Fruit fly (Drosophila melanogaster) whole organism: ENCODE results near the gene twin.
A peak's percentile ranks its signal among the peaks of the same experiment; 100 is the strongest.

Experiments
- CG8478 ChIP-seq: fragments of >200 bp; optimal IDR thresholded peaks from 2 replicates; lab custom pipeline; 2018; ENCODE audit warnings: inconsistent platforms
- Dll ChIP-seq: fragments of >200 bp; optimal IDR thresholded peaks from 2 replicates; lab custom pipeline; 2017
- EcR ChIP-seq, 2 experiments: fragments of >200 bp; optimal IDR thresholded peaks; 2 replicates each; lab custom pipeline; 2017; ENCODE audit warnings: missing biosample characterization in 2 of 2, missing genetic modification characterization in 2 of 2, missing genetic modification reagents in 2 of 2
- pan ChIP-seq: fragments of >200 bp; optimal IDR thresholded peaks from 2 replicates; lab custom pipeline; 2017
- psq ChIP-seq: fragments of >200 bp; optimal IDR thresholded peaks from 2 replicates; lab custom pipeline; 2017
- usp ChIP-seq: fragments of >200 bp; optimal IDR thresholded peaks from 2 replicates; lab custom pipeline; 2017; ENCODE audit warnings: missing biosample characterization, missing genetic modification characterization, mixed read lengths

Gene twin

DNA sequence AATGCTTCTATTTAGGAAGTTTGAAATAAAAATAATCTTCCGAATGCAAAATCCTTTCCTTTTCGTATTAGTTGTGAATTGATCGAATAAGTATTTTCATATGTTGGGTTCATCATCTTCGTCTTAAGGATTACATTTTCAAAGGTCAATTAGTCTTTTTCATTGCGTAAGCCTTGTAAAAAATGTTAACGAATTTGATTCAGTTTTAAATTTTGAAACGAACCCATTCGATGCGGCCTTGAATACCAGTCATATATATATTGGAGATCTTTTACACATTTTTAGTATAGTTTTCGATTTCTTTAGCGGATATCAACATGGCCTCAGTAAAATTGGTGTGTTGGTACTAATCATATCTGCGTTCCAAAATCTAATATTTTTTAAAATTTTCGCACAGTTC lies 6.9 kb upstream of the twin start, which contains the start of gene Acp95EF:
Acp95EF (plus strand) TSS at position 301 of the 400 bp plus-strand sequence.
- TF ChIP-seq usp (GFP tag; lab: Kevin White, UChicago) = no peak

DNA sequence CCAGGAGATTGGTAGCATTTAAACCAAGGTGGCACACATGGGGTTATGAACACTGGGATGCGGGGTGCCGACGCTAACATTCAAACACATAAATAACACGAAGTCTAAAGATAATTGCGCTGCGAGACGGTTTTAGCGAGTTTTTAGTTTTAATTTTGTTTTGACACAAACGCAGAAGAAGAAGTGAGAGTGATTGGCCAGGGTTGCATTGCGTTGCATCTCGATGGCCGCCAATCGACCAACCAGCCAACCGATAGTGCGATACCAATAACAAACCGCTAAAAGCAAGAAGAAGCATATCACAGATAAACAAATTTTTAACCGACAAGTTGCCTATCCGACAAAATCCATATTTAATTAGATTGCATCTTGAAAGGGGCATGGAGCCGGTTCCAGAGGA lies 5.0 kb upstream of the twin start, which contains the start of the genes Spps and CG13609:
Spps (minus strand) TSS at position 191 of the 400 bp plus-strand sequence.
CG13609 (plus strand) TSS at position 280 of the 400 bp plus-strand sequence.
- TF ChIP-seq usp (GFP tag; lab: Kevin White, UChicago) (no peak), Dll (lab: Kevin White, UChicago) (no peak), EcR (GFP tag; optimal IDR thresholded peaks at IDR 0.05; lab: Kevin White, UChicago) (no peak)

DNA sequence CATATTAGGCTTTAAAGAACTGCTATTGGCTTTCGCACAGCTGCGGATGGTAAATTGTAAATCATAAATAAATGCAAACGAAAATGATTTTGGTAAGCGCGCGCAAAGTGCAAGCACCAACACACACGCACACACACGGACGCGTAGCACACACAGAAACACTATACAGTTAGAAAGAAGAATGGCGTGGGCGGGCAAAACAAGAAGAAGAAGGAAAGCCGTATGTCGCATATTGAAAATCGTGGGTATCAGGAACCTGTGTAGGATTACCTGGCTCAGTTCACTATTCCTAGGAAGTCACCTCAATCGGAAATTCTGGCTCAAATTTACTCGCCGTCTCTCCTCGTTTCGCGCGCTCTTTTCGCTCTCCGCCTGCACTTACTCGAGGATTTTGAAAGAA lies 920 bp downstream of the twin start, which contains the start of gene cav:
cav (plus strand) TSS at position 259 of the 400 bp plus-strand sequence.
- no peak for TF ChIP-seq psq (lab: Kevin White, UChicago)
- TF ChIP-seq EcR (GFP tag; optimal IDR thresholded peaks at IDR 0.05; lab: Kevin White, UChicago) = no peak

DNA sequence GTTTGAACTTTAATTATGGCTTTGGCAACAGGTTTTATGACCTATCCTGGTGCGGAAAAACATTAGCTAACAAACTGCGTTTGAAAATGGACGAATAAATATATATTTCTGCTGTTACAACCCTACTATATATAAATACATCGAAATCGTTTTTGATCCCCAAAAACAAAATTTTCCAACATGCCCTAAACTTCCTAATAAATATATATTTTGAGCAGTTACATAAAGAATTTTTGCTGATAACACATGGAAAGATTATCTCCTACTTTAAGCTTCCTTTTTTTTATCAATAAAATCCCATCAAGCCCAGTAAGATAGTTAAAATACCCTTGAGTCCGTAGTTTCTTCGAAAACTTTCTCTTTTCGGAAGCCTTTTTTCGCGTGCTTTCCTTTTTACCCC lies 2.7 kb downstream of the twin start:
- TF ChIP-seq EcR (GFP tag; optimal IDR thresholded peaks at IDR 0.05; lab: Kevin White, UChicago) (no peak), usp (GFP tag; lab: Kevin White, UChicago) (no peak), pan (lab: Kevin White, UChicago) (no peak), Dll (lab: Kevin White, UChicago) (no peak), CG8478 (lab: Kevin White, UChicago) (no peak), psq (lab: Kevin White, UChicago) (no peak)

DNA sequence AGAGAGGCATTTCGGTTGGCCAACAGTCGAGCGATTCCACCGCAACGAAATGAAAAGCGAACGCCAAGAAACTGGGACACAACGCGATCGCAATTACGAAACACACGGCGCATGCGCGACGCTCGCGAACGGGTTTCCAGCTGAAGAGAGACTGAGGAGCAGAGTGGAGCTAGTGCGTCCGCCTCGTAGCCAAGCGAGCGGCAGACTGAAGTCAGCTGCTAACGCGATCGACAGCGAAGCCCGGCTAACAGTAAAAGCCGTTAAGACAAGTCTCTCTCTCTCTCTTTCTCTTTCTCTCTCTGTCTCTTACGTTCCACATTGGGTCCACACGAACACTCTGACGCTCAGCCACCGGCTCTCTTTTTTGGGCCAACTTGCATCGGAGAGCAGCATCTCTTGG lies 3.2 kb downstream of the twin start, which contains the start of gene CG17786:
CG17786 (minus strand) TSS at position 154 of the 400 bp plus-strand sequence.
- TF ChIP-seq Dll (lab: Kevin White, UChicago) = peak; percentile 74
- TF ChIP-seq EcR (GFP tag; optimal IDR thresholded peaks at IDR 0.05; lab: Kevin White, UChicago) = no peak

DNA sequence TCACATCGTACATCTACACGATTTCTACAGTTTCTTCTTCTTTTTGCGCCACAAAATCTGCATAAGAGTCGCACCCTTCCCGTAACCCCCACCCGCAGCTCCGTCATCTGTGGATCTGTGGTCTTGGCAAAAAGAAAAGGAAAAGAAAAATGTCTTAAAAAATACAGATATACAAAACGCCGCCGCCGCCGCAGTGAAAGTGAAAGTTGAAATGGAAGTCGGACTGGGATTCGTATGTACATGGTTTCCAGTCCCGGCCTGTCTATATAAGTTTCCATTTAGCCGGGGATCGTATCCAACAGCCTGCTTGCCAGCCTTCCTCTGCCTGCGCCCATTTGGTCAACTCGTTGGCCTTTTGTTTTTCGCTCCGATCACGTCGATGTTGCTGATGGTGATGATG lies 5.7 kb downstream of the twin start:
- no peak for TF ChIP-seq CG8478 (lab: Kevin White, UChicago)
- no peak for TF ChIP-seq usp (GFP tag; lab: Kevin White, UChicago)
- no peak for TF ChIP-seq EcR (GFP tag; optimal IDR thresholded peaks at IDR 0.05; lab: Kevin White, UChicago)
- no peak for TF ChIP-seq Dll (lab: Kevin White, UChicago)
- TF ChIP-seq pan (lab: Kevin White, UChicago) = no peak
- no peak for TF ChIP-seq psq (lab: Kevin White, UChicago)

DNA sequence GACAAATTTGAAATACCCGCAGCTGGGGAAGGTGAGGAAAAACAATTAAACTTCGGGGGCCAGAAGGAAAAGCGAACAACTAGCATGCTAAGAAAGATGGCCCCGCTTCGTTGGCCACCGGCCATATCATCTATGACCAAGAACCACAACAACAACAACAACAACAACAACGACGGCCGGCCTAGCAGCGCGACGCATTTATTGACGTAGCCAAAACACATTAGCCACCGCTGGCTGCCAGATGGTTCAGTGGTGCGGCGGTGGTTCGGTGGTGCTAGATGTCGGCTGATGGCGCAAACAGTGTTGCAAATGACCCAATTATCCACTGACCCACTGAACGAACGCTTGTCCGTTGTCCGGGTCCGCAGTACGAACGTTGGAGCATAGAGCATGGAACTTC lies 8.1 kb downstream of the twin start:
- TF ChIP-seq psq (lab: Kevin White, UChicago) (no peak), EcR (GFP tag; optimal IDR thresholded peaks at IDR 0.05; lab: Kevin White, UChicago) (no peak)

DNA sequence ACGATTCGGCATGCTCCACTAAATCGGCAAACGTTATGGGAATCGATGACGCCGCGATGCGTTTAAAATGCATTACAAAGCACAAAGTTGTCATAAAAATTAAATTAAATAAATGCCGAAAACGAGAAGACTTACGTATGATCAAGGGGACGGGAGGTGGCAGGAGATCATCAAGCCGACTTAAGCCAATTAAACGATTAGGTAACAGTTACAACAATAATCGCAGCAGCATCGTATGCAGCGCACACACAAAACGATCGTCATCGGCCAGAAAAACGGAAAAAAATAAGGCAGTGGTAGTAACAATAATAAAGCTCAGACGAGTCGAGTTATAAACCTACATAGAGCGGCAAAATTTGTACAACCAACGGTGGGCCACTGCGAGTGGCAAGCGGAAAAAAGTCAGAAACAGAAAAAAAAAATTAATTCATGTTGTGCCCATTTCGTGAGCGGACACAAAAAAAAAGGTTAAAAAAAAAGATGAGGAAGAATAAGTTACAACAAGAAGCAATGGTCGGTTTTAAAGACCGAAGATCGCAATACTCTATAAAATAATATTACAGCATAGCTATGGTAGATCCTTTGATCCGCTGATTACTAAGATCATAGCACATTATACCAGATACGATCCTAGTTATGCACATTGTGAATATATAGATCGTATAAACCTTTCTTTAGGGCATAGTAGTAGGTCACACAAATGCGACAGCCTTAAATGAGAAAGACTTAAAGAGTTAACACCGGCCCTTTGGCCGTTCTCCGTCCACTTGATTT lies 15.2 kb downstream of the twin start:
- TF ChIP-seq Dll (lab: Kevin White, UChicago) = no peak
- no peak for TF ChIP-seq pan (lab: Kevin White, UChicago)
- no peak for TF ChIP-seq psq (lab: Kevin White, UChicago)
- no peak for TF ChIP-seq usp (GFP tag; lab: Kevin White, UChicago)
- no peak for TF ChIP-seq EcR (GFP tag; optimal IDR thresholded peaks at IDR 0.05; lab: Kevin White, UChicago)
- TF ChIP-seq CG8478 (lab: Kevin White, UChicago) = no peak

DNA sequence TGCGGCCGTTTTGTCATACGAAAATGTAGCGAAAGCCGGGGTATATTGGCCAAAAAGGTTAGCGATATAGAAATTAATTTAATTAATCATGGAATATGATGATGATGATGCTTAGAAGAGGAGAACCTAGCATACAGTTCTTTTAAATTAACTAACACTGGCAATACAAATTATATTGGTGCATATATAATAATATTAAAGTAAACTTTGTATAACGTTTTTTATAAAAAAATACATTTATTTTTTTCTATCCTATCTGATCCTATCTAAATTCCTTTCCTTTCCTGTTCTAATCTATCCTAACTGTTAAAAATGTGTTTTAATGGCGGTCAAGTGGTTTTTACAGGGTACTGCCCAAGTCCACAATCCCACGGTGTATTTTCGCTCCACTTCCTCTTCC lies 15.8 kb downstream of the twin start:
- TF ChIP-seq CG8478 (lab: Kevin White, UChicago) (no peak), EcR (GFP tag; optimal IDR thresholded peaks at IDR 0.05; lab: Kevin White, UChicago) (no peak), pan (lab: Kevin White, UChicago) (peak; percentile 90), usp (GFP tag; lab: Kevin White, UChicago) (no peak), Dll (lab: Kevin White, UChicago) (no peak)

DNA sequence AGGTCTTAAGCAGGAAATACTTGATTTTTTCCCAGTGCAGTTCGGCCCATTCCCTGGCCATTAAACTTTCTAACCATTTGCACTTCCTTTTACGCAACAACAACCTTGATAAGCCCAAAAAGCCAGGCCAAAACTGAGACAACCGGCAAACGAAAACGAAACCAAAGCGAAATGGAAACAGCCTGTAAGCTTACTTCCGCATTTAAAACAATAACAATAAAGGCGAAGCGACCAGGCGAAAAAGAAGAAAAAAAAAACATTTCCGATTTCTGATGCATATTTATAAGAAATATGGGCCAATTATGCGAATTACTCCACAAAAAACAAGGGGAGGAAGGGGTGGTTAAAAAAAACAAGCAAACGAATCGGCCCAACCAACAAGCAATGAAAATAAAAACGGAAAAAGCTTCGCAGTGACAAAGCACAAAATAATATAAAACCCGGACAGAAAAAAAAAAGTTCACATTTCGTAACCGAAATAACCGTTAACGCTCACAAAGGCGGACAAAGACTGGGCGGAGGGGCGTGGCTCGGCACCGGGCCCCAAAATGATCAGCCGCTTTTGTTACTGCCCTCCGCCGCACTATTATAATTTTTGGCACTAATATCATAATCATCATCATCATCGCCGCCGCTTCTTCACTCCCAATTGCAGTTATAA lies 16.4 kb downstream of the twin start:
- TF ChIP-seq psq (lab: Kevin White, UChicago) (no peak), Dll (lab: Kevin White, UChicago) (peak; percentile 38)

DNA sequence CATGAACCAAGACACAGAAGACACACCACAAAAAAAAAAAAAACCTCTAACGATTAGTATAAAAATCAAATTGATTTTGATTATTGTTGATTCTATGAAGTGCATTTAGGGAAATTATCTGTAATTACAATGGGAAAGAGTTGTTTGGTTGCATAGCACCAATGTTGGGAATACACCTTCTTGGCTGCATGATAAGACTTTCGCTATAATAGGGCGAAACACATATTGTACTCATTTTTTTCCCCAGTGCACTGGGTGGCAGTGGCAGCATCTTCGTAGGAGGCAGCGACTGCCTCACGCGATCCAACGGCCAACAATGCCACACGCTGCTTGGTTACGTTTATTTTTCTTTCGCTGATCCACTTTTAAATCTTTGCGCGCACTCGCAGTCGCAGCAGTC lies 17.7 kb downstream of the twin start:
- TF ChIP-seq Dll (lab: Kevin White, UChicago) (no peak), usp (GFP tag; lab: Kevin White, UChicago) (no peak), psq (lab: Kevin White, UChicago) (no peak)

DNA sequence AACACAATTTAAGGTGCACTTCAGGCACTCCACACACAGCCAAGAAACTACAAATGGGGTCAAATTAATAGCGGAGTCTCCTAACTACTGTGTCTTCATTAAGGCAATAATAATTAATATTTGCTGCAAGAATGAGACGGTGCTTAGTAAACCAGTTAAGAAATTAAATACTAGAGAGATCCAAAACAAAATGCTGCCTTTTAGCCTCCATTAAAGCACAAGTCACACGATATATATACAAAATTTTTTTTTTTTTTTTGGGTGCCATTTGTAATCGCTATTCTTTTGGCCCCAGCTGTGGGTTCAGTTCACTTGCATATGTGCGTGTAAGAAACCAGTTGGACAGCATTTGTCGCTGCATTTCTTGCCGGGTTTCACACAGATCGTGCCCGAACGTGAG lies 18.3 kb downstream of the twin start:
- TF ChIP-seq EcR (GFP tag; optimal IDR thresholded peaks at IDR 0.05; lab: Kevin White, UChicago) = no peak
- no peak for TF ChIP-seq Dll (lab: Kevin White, UChicago)

DNA sequence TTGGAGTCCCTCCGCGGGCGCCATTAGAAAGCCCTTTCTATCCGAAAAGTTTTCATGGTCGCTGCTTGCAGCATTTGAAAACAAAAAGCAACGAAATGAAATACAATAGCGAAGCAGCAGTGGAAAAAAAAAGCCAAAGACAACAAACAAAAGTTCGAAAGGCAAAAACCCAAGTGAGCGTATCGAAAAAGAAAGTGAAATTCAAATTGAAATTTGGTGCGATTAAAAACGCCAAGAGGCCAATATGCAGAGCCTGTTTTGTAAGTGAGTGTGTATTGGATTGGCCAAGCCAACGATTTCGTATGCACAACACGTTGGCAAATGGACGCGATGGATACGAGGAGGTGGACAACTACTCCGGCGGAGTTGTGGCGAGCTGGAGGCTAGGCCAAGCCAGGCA lies 19.0 kb downstream of the twin start:
- no peak for TF ChIP-seq psq (lab: Kevin White, UChicago)
- TF ChIP-seq CG8478 (lab: Kevin White, UChicago) = no peak
- no peak for TF ChIP-seq pan (lab: Kevin White, UChicago)
- no peak for TF ChIP-seq EcR (GFP tag; optimal IDR thresholded peaks at IDR 0.05; lab: Kevin White, UChicago)
- TF ChIP-seq Dll (lab: Kevin White, UChicago) = no peak
- no peak for TF ChIP-seq usp (GFP tag; lab: Kevin White, UChicago)
